Worm (Caenorhabditis elegans) whole organism, L4 larva: ENCODE data around the gene cpf-1.

Experiments used
- D1046.2 ChIP-seq: fragments of 200-800 bp; sonication (Bioruptor generic); IDR thresholded peaks from 2 replicates; pipeline ENCODE4 v1.3.6; 2022; ENCODE audit warnings: missing genetic modification characterization, missing compliant biosample characterization
- F26F4.8 ChIP-seq: fragments of 200-800 bp; sonication (Bioruptor generic); conservative IDR thresholded peaks from 2 replicates; pipeline ENCODE4 v1.3.6; 2022; ENCODE audit warnings: missing genetic modification characterization, missing compliant biosample characterization
- F49E8.2 ChIP-seq: sonication (generic microtip); optimal IDR thresholded peaks from 2 replicates; lab custom pipeline; 2016; ENCODE audit warnings: missing compliant biosample characterization, mild to moderate bottlenecking, missing genetic modification characterization, borderline replicate concordance
- T20F7.1 ChIP-seq: fragments of 200-800 bp; sonication (Bioruptor generic); optimal IDR thresholded peaks from 2 replicates; lab custom pipeline; 2018; ENCODE audit warnings: mild to moderate bottlenecking, missing genetic modification characterization, missing compliant biosample characterization
- Y5F2A.4 ChIP-seq: fragments of 200-800 bp; sonication (Bioruptor generic); optimal IDR thresholded peaks from 2 replicates; lab custom pipeline; 2018; ENCODE audit warnings: mild to moderate bottlenecking, missing genetic modification characterization, missing compliant biosample characterization
- Y75B8A.6 ChIP-seq: fragments of 200-800 bp; sonication (Bioruptor generic); IDR thresholded peaks from 2 replicates; pipeline ENCODE4 v1.3.6; 2022; ENCODE audit warnings: missing genetic modification reagents, missing genetic modification characterization, missing compliant biosample characterization
- ZK337.2 ChIP-seq: fragments of 200-800 bp; sonication (Bioruptor generic); IDR thresholded peaks from 2 replicates; pipeline ENCODE4 v1.3.6; 2022; ENCODE audit warnings: missing genetic modification reagents, missing genetic modification characterization, missing compliant biosample characterization
- aha-1 ChIP-seq: fragments of 150-350 bp; peaks from one replicate; lab custom pipeline; 2014; ENCODE audit warnings: missing biosample characterization, missing genetic modification characterization
- ama-1 ChIP-seq: fragments of 150-350 bp; optimal IDR thresholded peaks from 2 replicates; lab custom pipeline; 2014; ENCODE audit warnings: inconsistent platforms, mixed read lengths
- ceh-20 ChIP-seq: fragments of 200-800 bp; sonication (Bioruptor generic); IDR thresholded peaks from 2 replicates; pipeline ENCODE4 v1.3.6; 2022; ENCODE audit warnings: missing genetic modification reagents, missing genetic modification characterization, missing compliant biosample characterization
- ceh-28 ChIP-seq: fragments of 150-350 bp; optimal IDR thresholded peaks from 2 replicates; lab custom pipeline; 2014; ENCODE audit warnings: missing biosample characterization, missing genetic modification reagents, missing genetic modification characterization
- ces-1 ChIP-seq: fragments of 150-350 bp; sonication (generic microtip); optimal IDR thresholded peaks from 4 replicates; lab custom pipeline; 2014; ENCODE audit warnings: missing biosample characterization, missing genetic modification reagents, missing genetic modification characterization
- daf-19 ChIP-seq: fragments of 200-800 bp; sonication (Bioruptor generic); conservative IDR thresholded peaks from 2 replicates; pipeline ENCODE4 v1.3.6; 2022; ENCODE audit warnings: missing genetic modification characterization, missing compliant biosample characterization
- daf-8 ChIP-seq: fragments of 200-800 bp; sonication (Bioruptor generic); IDR thresholded peaks from 2 replicates; pipeline ENCODE4 v1.3.6; 2022; ENCODE audit warnings: missing genetic modification characterization, missing compliant biosample characterization
- dmd-8 ChIP-seq: fragments of 200-800 bp; sonication (Bioruptor generic); IDR thresholded peaks from 2 replicates; pipeline ENCODE4 v1.3.6; 2022; ENCODE audit warnings: missing genetic modification characterization, missing compliant biosample characterization
- dmd-9 ChIP-seq: fragments of 200-800 bp; sonication (Bioruptor generic); IDR thresholded peaks from 2 replicates; pipeline ENCODE4 v1.3.6; 2022; ENCODE audit warnings: missing genetic modification reagents, missing genetic modification characterization, missing compliant biosample characterization
- dve-1 ChIP-seq: sonication (generic microtip); optimal IDR thresholded peaks from 2 replicates; lab custom pipeline; 2017; ENCODE audit warnings: antibody characterized with exemption, mild to moderate bottlenecking, missing genetic modification characterization, missing compliant biosample characterization; ENCODE audit not compliant: insufficient read depth
- egl-27 ChIP-seq: sonication (generic microtip); optimal IDR thresholded peaks from 3 replicates; lab custom pipeline; 2017; ENCODE audit warnings: missing biosample characterization, missing genetic modification reagents, missing genetic modification characterization
- fkh-10 ChIP-seq: fragments of 150-350 bp; optimal IDR thresholded peaks from 2 replicates; lab custom pipeline; 2014; ENCODE audit warnings: missing biosample characterization, missing genetic modification reagents, missing genetic modification characterization
- gei-8 ChIP-seq: fragments of 200-800 bp; sonication (Bioruptor generic); optimal IDR thresholded peaks from 2 replicates; lab custom pipeline; 2018; ENCODE audit warnings: mild to moderate bottlenecking, missing genetic modification characterization, missing compliant biosample characterization
- hlh-11 ChIP-seq: fragments of 200-800 bp; sonication (Bioruptor generic); optimal IDR thresholded peaks from 2 replicates; lab custom pipeline; 2018; ENCODE audit warnings: mild to moderate bottlenecking, missing genetic modification characterization, missing compliant biosample characterization
- jun-1 ChIP-seq: fragments of 150-350 bp; optimal IDR thresholded peaks from 2 replicates; lab custom pipeline; 2014; ENCODE audit warnings: missing biosample characterization, missing genetic modification reagents, missing genetic modification characterization
- lim-7 ChIP-seq: fragments of 200-800 bp; sonication (Bioruptor generic); IDR thresholded peaks from 2 replicates; pipeline ENCODE4 v1.3.6; 2022; ENCODE audit warnings: missing genetic modification characterization, missing compliant biosample characterization
- lin-1 ChIP-seq: fragments of 200-800 bp; sonication (Bioruptor generic); IDR thresholded peaks from 2 replicates; pipeline ENCODE4 v1.3.6; 2022; ENCODE audit warnings: missing genetic modification reagents, missing genetic modification characterization, missing compliant biosample characterization
- lin-13 ChIP-seq: fragments of 150-350 bp; optimal IDR thresholded peaks from 2 replicates; lab custom pipeline; 2014; ENCODE audit warnings: missing biosample characterization, missing genetic modification reagents, missing genetic modification characterization
- lin-39 ChIP-seq: fragments of 150-350 bp; optimal IDR thresholded peaks from 2 replicates; lab custom pipeline; 2014; ENCODE audit warnings: missing biosample characterization, missing genetic modification reagents, missing genetic modification characterization
- lir-3 ChIP-seq: sonication (generic microtip); optimal IDR thresholded peaks from 2 replicates; lab custom pipeline; 2016; ENCODE audit warnings: mild to moderate bottlenecking, missing genetic modification characterization, missing compliant biosample characterization
- lsy-2 ChIP-seq, 2 experiments: fragments of 150-350 bp in 1 of 2; sonication (generic microtip) in 1 of 2; optimal IDR thresholded peaks; 2 replicates each; lab custom pipeline; 2014 to 2017; ENCODE audit warnings: missing biosample characterization in 2 of 2, missing genetic modification characterization in 2 of 2
- madf-5 ChIP-seq, 2 experiments: fragments of 200-800 bp; sonication (Bioruptor generic); IDR thresholded peaks; 2 replicates each; pipeline ENCODE4 v1.3.6; 2022; ENCODE audit warnings: missing compliant biosample characterization in 2 of 2, missing genetic modification characterization in 2 of 2
- mdt-29 ChIP-seq: fragments of 200-800 bp; sonication (Bioruptor generic); IDR thresholded peaks from 2 replicates; pipeline ENCODE4 v1.3.6; 2022; ENCODE audit warnings: missing genetic modification reagents, missing genetic modification characterization, missing compliant biosample characterization
- mep-1 ChIP-seq: fragments of 150-350 bp; sonication (generic microtip); optimal IDR thresholded peaks from 3 replicates; lab custom pipeline; 2014; ENCODE audit warnings: missing biosample characterization, missing genetic modification characterization
- mes-2 ChIP-seq: sonication (generic microtip); optimal IDR thresholded peaks from 2 replicates; lab custom pipeline; 2016; ENCODE audit warnings: missing genotype, mild to moderate bottlenecking, missing genetic modification characterization, missing compliant biosample characterization; ENCODE audit not compliant: poor library complexity, severe bottlenecking
- mxl-2 ChIP-seq: fragments of 200-800 bp; sonication (Bioruptor generic); conservative IDR thresholded peaks from 2 replicates; pipeline ENCODE4 v1.3.6; 2022; ENCODE audit warnings: missing genetic modification reagents, missing genetic modification characterization, missing compliant biosample characterization
- nhr-10 ChIP-seq: fragments of 150-350 bp; optimal IDR thresholded peaks from 2 replicates; lab custom pipeline; 2014; ENCODE audit warnings: missing biosample characterization, missing genetic modification characterization
- nhr-111 ChIP-seq: fragments of 200-800 bp; sonication (Bioruptor generic); optimal IDR thresholded peaks from 2 replicates; lab custom pipeline; 2018; ENCODE audit warnings: mild to moderate bottlenecking, missing genetic modification characterization, missing compliant biosample characterization
- nhr-41 ChIP-seq: fragments of 200-800 bp; sonication (Bioruptor generic); IDR thresholded peaks from 2 replicates; pipeline ENCODE4 v1.3.6; 2022; ENCODE audit warnings: missing genetic modification reagents, missing genetic modification characterization, missing compliant biosample characterization
- nhr-48 ChIP-seq: sonication (generic microtip); optimal IDR thresholded peaks from 2 replicates; lab custom pipeline; 2016; ENCODE audit warnings: mild to moderate bottlenecking, missing genetic modification characterization, missing compliant biosample characterization
- nhr-6 ChIP-seq: fragments of 150-350 bp; optimal IDR thresholded peaks from 2 replicates; lab custom pipeline; 2014; ENCODE audit warnings: missing biosample characterization, missing genetic modification characterization
- php-3 ChIP-seq: fragments of 200-800 bp; sonication (Bioruptor generic); IDR thresholded peaks from 2 replicates; pipeline ENCODE4 v1.3.6; 2022; ENCODE audit warnings: missing genetic modification reagents, missing genetic modification characterization, missing compliant biosample characterization
- rbr-2 ChIP-seq: sonication (generic microtip); optimal IDR thresholded peaks from 2 replicates; lab custom pipeline; 2016; ENCODE audit warnings: missing genotype, missing genetic modification characterization, missing compliant biosample characterization
- spr-3 ChIP-seq: fragments of 200-800 bp; sonication (Bioruptor generic); optimal IDR thresholded peaks from 2 replicates; lab custom pipeline; 2018; ENCODE audit warnings: mild to moderate bottlenecking, missing genetic modification characterization, missing compliant biosample characterization
- tag-97 ChIP-seq: fragments of 200-800 bp; sonication (Bioruptor generic); IDR thresholded peaks from 2 replicates; pipeline ENCODE4 v1.3.6; 2022; ENCODE audit warnings: missing genetic modification characterization, missing compliant biosample characterization
- unc-130 ChIP-seq: sonication (generic microtip); optimal IDR thresholded peaks from 2 replicates; lab custom pipeline; 2016; ENCODE audit warnings: missing genetic modification reagents, missing genetic modification characterization, missing compliant biosample characterization
- unc-62 ChIP-seq, 3 experiments: fragments of 150-350 bp in 1 of 3; sonication (generic microtip); optimal IDR thresholded peaks in 2 of 3; peaks in 1 of 3; 1 replicate in 1 of 3; 2 replicates in 2 of 3; lab custom pipeline; 2014 to 2017; ENCODE audit warnings: missing biosample characterization in 3 of 3, missing genetic modification characterization in 3 of 3, missing genetic modification reagents in 3 of 3, missing genotype in 1 of 3
- zag-1 ChIP-seq: fragments of 150-350 bp; optimal IDR thresholded peaks from 2 replicates; lab custom pipeline; 2014; ENCODE audit warnings: missing biosample characterization, missing genetic modification characterization
- zip-11 ChIP-seq: fragments of 200-800 bp; sonication (Bioruptor generic); IDR thresholded peaks from 2 replicates; pipeline ENCODE4 v1.3.6; 2022; ENCODE audit warnings: missing genetic modification characterization, missing compliant biosample characterization
- ztf-11 ChIP-seq: fragments of 150-350 bp; optimal IDR thresholded peaks from 2 replicates; lab custom pipeline; 2014; ENCODE audit warnings: missing biosample characterization, missing genetic modification characterization
- ztf-7 ChIP-seq: fragments of 150-350 bp; optimal IDR thresholded peaks from 2 replicates; lab custom pipeline; 2014; ENCODE audit warnings: missing biosample characterization, missing genetic modification characterization

cpf-1 gene

DNA sequence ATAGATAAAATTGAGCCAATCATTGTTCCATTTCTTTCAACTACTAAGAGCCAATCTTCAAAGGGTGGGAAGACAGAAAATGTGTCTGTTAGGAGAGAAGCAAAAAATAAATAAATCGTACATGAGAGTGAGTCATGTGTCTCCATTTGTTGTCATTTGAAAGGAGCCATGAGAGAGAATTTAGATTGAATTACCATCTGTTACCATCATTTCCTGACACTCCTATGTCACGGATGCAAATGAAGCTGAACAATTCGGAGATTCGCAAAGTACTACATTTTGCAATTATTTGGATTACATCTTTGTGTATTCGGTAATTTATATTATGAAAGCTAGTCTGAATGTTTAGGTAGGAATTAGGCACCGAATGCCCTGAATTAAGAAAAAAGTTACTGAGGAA lies 13.8 kb downstream of the cpf-1 start:
- TF ChIP-seq aha-1: peak; percentile 41
- TF ChIP-seq Y75B8A.6 (GFP tag; lab: Robert Waterston, UW): no peak
- no peak for TF ChIP-seq egl-27 (tag; lab: Kevin White, UChicago)
- no peak for TF ChIP-seq ces-1 (GFP tag; lab: Kevin White, UChicago)
- no peak for TF ChIP-seq dmd-8 (GFP tag; lab: Robert Waterston, UW)
- TF ChIP-seq zip-11 (GFP tag; lab: Robert Waterston, UW): no peak
- TF ChIP-seq nhr-111: no peak
- TF ChIP-seq lim-7 (GFP tag; lab: Robert Waterston, UW): no peak
- no peak for TF ChIP-seq mxl-2 (GFP tag; lab: Robert Waterston, UW)
- TF ChIP-seq, all 104 proteins: peak for 1

DNA sequence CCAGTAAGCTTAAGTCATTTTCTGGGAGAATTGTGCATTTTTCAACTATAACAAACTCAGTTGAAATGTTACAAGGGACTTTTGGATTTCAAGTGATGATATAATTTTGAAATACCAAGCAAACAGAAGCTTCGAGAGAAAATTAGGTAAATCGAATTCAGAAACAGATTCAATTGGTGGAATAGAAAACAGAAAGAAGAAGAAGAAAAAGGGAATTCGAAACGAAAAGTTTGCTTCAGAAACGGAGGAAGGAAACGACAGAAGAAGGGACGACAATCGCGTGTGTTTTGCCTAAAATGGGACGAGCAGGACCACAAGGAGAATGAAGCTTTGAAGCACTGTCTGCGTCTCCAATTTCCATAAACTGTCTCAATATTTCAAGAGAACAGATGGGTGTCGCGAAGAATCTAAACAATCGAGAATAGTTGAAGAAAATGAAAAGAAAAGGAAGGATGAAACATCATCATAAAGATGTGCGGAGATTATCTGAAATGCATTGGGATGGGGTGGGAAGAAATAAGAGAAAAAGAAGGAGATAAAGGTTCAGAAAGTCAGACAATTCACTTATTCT lies 14.5 kb downstream of the cpf-1 start:
- TF ChIP-seq jun-1 (no peak), nhr-48 (tag; lab: Kevin White, UChicago) (no peak), Y5F2A.4 (no peak), rbr-2 (tag; lab: Kevin White, UChicago) (no peak), F26F4.8 (GFP tag; lab: Robert Waterston, UW) (no peak), mep-1 (tag; lab: Kevin White, UChicago) (no peak), ceh-28 (tag; lab: Kevin White, UChicago) (no peak), lir-3 (tag; lab: Kevin White, UChicago) (no peak), lim-7 (GFP tag; lab: Robert Waterston, UW) (no peak), F49E8.2 (tag; lab: Kevin White, UChicago) (no peak), lin-13 (GFP tag; lab: Kevin White, UChicago) (no peak), lin-1 (no peak), unc-130 (GFP tag; lab: Kevin White, UChicago) (no peak), egl-27 (tag; lab: Kevin White, UChicago) (no peak), ama-1 (lab: Kevin White, UChicago) (no peak), zag-1 (tag; lab: Kevin White, UChicago) (no peak), nhr-41 (no peak), tag-97 (GFP tag; lab: Robert Waterston, UW) (no peak), ztf-7 (tag; lab: Kevin White, UChicago) (no peak), dmd-8 (GFP tag; lab: Robert Waterston, UW) (no peak), gei-8 (GFP tag; lab: Kevin White, UChicago) (no peak), aha-1 (peak; percentile 94), nhr-111 (no peak), madf-5 (GFP tag; IDR thresholded peaks at IDR 0.05; lab: Robert Waterston, UW) (no peak), php-3 (no peak), zip-11 (GFP tag; lab: Robert Waterston, UW) (no peak), ztf-11 (tag; lab: Kevin White, UChicago) (no peak), T20F7.1 (GFP tag; lab: Kevin White, UChicago) (no peak), daf-19 (GFP tag; lab: Robert Waterston, UW) (no peak), D1046.2 (no peak), lsy-2 (tag; optimal IDR thresholded peaks at IDR 0.05; lab: Kevin White, UChicago) (peak; percentile 8 to 14), dve-1 (tag; lab: Kevin White, UChicago) (peak; percentile 13), hlh-11 (tag; lab: Kevin White, UChicago) (no peak), ceh-20 (GFP tag; lab: Robert Waterston, UW) (no peak), nhr-10 (tag; lab: Kevin White, UChicago) (no peak), mdt-29 (GFP tag; lab: Robert Waterston, UW) (no peak), dmd-9 (GFP tag; lab: Robert Waterston, UW) (no peak), ZK337.2 (GFP tag; lab: Robert Waterston, UW) (no peak), mes-2 (tag; lab: Kevin White, UChicago) (no peak), Y75B8A.6 (GFP tag; lab: Robert Waterston, UW) (no peak), ces-1 (GFP tag; lab: Kevin White, UChicago) (peak; percentile 86), nhr-6 (tag; lab: Kevin White, UChicago) (no peak), fkh-10 (GFP tag; lab: Kevin White, UChicago) (peak; percentile 26), daf-8 (no peak), spr-3 (GFP tag; lab: Kevin White, UChicago) (no peak), lin-39 (tag; lab: Kevin White, UChicago) (no peak), unc-62 (GFP tag; optimal IDR thresholded peaks at IDR 0.05 in 1 of 2; lab: Kevin White, UChicago) (peak in 1 of 2 experiments; percentile 85), unc-62 (tag; optimal IDR thresholded peaks at IDR 0.05; lab: Kevin White, UChicago) (no peak)
